Worm (Caenorhabditis elegans) whole organism, late embryonic: ENCODE measurements around the gene ttyh-1.

ENCODE experiments used
- K02D7.2 ChIP-seq: sonication (generic microtip); optimal IDR thresholded peaks from 2 replicates; lab custom pipeline; 2017; ENCODE audit warnings: mild to moderate bottlenecking, missing genetic modification characterization, missing compliant biosample characterization
- ceh-31 ChIP-seq: sonication (generic microtip); optimal IDR thresholded peaks from 2 replicates; lab custom pipeline; 2016; ENCODE audit warnings: missing genetic modification characterization, missing compliant biosample characterization
- dmd-4 ChIP-seq: sonication (generic microtip); optimal IDR thresholded peaks from 2 replicates; lab custom pipeline; 2016; ENCODE audit warnings: borderline replicate concordance, missing genetic modification characterization, missing compliant biosample characterization
- ets-4 ChIP-seq: sonication (generic microtip); optimal IDR thresholded peaks from 2 replicates; lab custom pipeline; 2016; ENCODE audit warnings: missing genetic modification characterization, missing compliant biosample characterization
- fkh-6 ChIP-seq: sonication (generic microtip); optimal IDR thresholded peaks from 2 replicates; lab custom pipeline; 2016; ENCODE audit warnings: missing genetic modification characterization, missing compliant biosample characterization
- lin-11 ChIP-seq: fragments of 200-800 bp; sonication (Bioruptor generic); optimal IDR thresholded peaks from 2 replicates; lab custom pipeline; 2018; ENCODE audit warnings: mild to moderate bottlenecking, missing genetic modification characterization, missing compliant biosample characterization
- nhr-11 ChIP-seq: fragments of 150-350 bp; optimal IDR thresholded peaks from 2 replicates; lab custom pipeline; 2014; ENCODE audit warnings: missing biosample characterization, missing genetic modification characterization
- pqm-1 ChIP-seq: sonication (generic microtip); optimal IDR thresholded peaks from 2 replicates; lab custom pipeline; 2016; ENCODE audit warnings: missing genetic modification characterization, missing compliant biosample characterization
- unc-86 ChIP-seq: sonication (generic microtip); optimal IDR thresholded peaks from 2 replicates; lab custom pipeline; 2016; ENCODE audit warnings: missing genetic modification characterization, missing compliant biosample characterization

- TF ChIP-seq ets-4 (tag; lab: Kevin White, UChicago) (no peak), unc-86 (tag; lab: Kevin White, UChicago) (no peak), pqm-1 (tag; lab: Kevin White, UChicago) (no peak), lin-11 (tag; lab: Kevin White, UChicago) (no peak), ceh-31 (no peak), K02D7.2 (tag; lab: Kevin White, UChicago) (no peak), fkh-6 (no peak), dmd-4 (tag; lab: Kevin White, UChicago) (no peak), nhr-11 (tag; lab: Kevin White, UChicago) (no peak)
Measured at ce11 chrX:11414837-11415550, 46.5 kb downstream of the ttyh-1 start, which contains the start of gene pek-1.
